Worm (Caenorhabditis elegans): ENCODE measurements around the gene R09E10.8.

R09E10.8 gene

ce11 chrIV:10310329-10310728 lies at the start of gene R09E10.8:
R09E10.8 (minus strand) TSS chrIV:10310429.
- TF ChIP-seq ref-1 (GFP tag; conservative IDR thresholded peaks at IDR 0.05) (no peak), klf-2 (GFP tag; conservative IDR thresholded peaks at IDR 0.05) (no peak)

DNA sequence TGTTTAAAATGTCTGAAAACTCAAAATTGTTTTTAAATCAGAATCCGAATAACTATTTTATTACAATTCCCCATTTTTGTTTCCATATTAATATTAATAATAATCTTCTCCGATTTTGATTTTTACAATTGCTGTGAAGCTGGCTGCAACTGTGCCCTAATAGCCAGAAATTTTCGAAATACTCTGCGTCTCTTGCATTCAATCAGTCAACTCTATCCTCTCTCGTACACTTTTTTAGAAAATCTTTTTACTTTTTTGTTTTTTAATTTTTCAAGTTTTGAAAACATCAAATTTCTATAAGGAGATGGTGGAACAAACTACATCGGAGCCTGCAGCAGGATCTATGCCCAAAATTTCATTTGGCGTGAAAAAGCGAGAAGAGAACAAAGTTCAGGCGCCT lies 47.6 kb upstream of the R09E10.8 start, which contains the start of gene gkow-1:
TSS of gene gkow-1 (plus strand) at position 301 of the 400 bp plus-strand sequence.
- no peak for TF ChIP-seq tab-1 (GFP tag; IDR thresholded peaks at IDR 0.05)

ce11 chrIV:10357072-10357471 lies 46.8 kb upstream of the R09E10.8 start, which contains the start of gene R11A8.1:
R11A8.1 (minus strand) TSS chrIV:10357172.
- TF ChIP-seq med-1 (GFP tag; optimal IDR thresholded peaks at IDR 0.05; ENCODE audit: insufficient read depth) (no peak), tab-1 (GFP tag; IDR thresholded peaks at IDR 0.05) (no peak), klf-2 (GFP tag; conservative IDR thresholded peaks at IDR 0.05) (no peak), T22C8.4 (GFP tag; IDR thresholded peaks at IDR 0.05) (no peak), ztf-29 (GFP tag; IDR thresholded peaks at IDR 0.05) (no peak), flt-1 (GFP tag; IDR thresholded peaks at IDR 0.05) (no peak), ref-1 (GFP tag; conservative IDR thresholded peaks at IDR 0.05) (no peak), ztf-23 (GFP tag; IDR thresholded peaks at IDR 0.05) (no peak), cog-1 (tag; optimal IDR thresholded peaks at IDR 0.05) (no peak)

ce11 chrIV:10352243-10352642 lies 42.0 kb upstream of the R09E10.8 start, which contains the start of gene Y43C5B.2:
Y43C5B.2 (minus strand) TSS chrIV:10352343.
- TF ChIP-seq med-1 (GFP tag; optimal IDR thresholded peaks at IDR 0.05; ENCODE audit: insufficient read depth): no peak
- TF ChIP-seq T22C8.4 (GFP tag; IDR thresholded peaks at IDR 0.05): no peak
- TF ChIP-seq flt-1 (GFP tag; IDR thresholded peaks at IDR 0.05): no peak
- TF ChIP-seq ref-1 (GFP tag; conservative IDR thresholded peaks at IDR 0.05): no peak
- no peak for TF ChIP-seq ztf-29 (GFP tag; IDR thresholded peaks at IDR 0.05)
- TF ChIP-seq ztf-23 (GFP tag; IDR thresholded peaks at IDR 0.05): no peak
- no peak for TF ChIP-seq cog-1 (tag; optimal IDR thresholded peaks at IDR 0.05)
- TF ChIP-seq tab-1 (GFP tag; IDR thresholded peaks at IDR 0.05): no peak
- no peak for TF ChIP-seq klf-2 (GFP tag; conservative IDR thresholded peaks at IDR 0.05)

DNA sequence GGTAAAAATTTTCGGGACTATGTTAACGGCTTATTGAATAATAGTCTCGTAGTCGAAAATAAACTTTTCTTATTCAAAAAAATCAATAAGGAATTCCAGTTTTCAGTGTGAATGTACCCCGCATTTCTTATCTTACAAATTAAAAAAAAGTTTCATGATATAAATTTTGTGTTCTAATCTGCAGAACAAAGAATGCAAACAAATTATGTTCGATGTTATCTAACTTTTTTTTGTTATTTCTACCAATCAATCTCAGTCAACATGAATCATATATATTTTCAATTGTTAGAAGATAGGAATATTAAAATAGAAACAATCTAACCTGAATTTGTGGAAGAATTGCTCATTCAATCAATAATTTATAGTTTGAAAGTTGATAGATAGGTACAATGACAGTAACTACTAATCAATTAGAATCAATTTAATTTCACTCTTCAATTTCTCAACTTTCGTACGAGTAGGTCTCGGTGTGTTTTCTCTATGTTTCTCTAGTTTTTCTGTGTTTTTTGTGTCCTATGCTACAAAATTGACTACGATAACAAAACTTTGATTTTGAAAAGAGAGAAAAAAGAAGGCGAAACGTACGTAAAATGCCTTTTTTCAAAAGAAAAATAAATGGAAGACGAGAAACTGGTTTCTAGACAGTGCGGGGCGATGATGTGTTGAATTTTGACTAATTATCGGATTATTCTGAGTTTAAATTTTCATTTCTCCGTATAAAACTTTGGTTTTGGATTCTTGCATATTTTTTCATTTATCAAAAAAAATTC lies 39.8 kb upstream of the R09E10.8 start, which contains the start of the genes unc-43 and Y43C5B.3:
TSS of gene unc-43 (minus strand) at position 347 of the 770 bp plus-strand sequence.
TSS of gene Y43C5B.3 (plus strand) at position 720 of the 770 bp plus-strand sequence.
- TF ChIP-seq ztf-29 (GFP tag; IDR thresholded peaks at IDR 0.05) (no peak), flt-1 (GFP tag; IDR thresholded peaks at IDR 0.05) (no peak), med-1 (GFP tag; optimal IDR thresholded peaks at IDR 0.05; ENCODE audit: insufficient read depth) (no peak), ref-1 (GFP tag; conservative IDR thresholded peaks at IDR 0.05) (no peak), ztf-23 (GFP tag; IDR thresholded peaks at IDR 0.05) (no peak), klf-2 (GFP tag; conservative IDR thresholded peaks at IDR 0.05) (no peak), tab-1 (GFP tag; IDR thresholded peaks at IDR 0.05) (no peak), T22C8.4 (GFP tag; IDR thresholded peaks at IDR 0.05) (no peak), cog-1 (tag; optimal IDR thresholded peaks at IDR 0.05) (no peak)

DNA sequence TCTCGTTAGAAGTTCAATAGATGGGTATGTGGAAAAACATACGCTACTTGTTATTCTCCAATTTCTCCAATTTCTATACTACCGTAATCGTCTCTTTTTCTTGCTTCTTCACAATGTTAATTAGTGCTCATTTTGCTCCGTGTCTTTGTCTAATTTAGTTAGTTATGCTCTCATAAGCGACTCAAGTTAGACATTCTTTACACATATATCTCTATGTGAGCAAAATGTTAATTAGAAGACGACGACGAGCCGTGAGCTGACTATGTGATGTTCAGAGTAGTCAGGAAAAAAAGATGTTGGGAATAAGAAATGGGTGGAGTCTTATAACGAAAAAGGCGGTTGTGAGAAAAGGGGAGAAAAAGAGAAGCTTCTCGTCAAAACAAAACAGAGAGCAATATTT lies 37.3 kb upstream of the R09E10.8 start:
- TF ChIP-seq klf-2 (GFP tag; conservative IDR thresholded peaks at IDR 0.05) (no peak), flt-1 (GFP tag; IDR thresholded peaks at IDR 0.05) (no peak), ztf-23 (GFP tag; IDR thresholded peaks at IDR 0.05) (no peak), cog-1 (tag; optimal IDR thresholded peaks at IDR 0.05) (no peak), ref-1 (GFP tag; conservative IDR thresholded peaks at IDR 0.05) (no peak), tab-1 (GFP tag; IDR thresholded peaks at IDR 0.05) (no peak), ztf-29 (GFP tag; IDR thresholded peaks at IDR 0.05) (no peak)

- no peak for TF ChIP-seq ref-1 (GFP tag; conservative IDR thresholded peaks at IDR 0.05)
- TF ChIP-seq ztf-29 (GFP tag; IDR thresholded peaks at IDR 0.05): no peak
- TF ChIP-seq ztf-23 (GFP tag; IDR thresholded peaks at IDR 0.05): no peak
- TF ChIP-seq tab-1 (GFP tag; IDR thresholded peaks at IDR 0.05): no peak
- TF ChIP-seq cog-1 (tag; optimal IDR thresholded peaks at IDR 0.05): no peak
- no peak for TF ChIP-seq klf-2 (GFP tag; conservative IDR thresholded peaks at IDR 0.05)
- no peak for TF ChIP-seq med-1 (GFP tag; optimal IDR thresholded peaks at IDR 0.05; ENCODE audit: insufficient read depth)
- TF ChIP-seq T22C8.4 (GFP tag; IDR thresholded peaks at IDR 0.05): no peak
- no peak for TF ChIP-seq flt-1 (GFP tag; IDR thresholded peaks at IDR 0.05)
These were observed 36.7 kb upstream of the R09E10.8 start for ce11 chrIV:10346948-10347347.

DNA sequence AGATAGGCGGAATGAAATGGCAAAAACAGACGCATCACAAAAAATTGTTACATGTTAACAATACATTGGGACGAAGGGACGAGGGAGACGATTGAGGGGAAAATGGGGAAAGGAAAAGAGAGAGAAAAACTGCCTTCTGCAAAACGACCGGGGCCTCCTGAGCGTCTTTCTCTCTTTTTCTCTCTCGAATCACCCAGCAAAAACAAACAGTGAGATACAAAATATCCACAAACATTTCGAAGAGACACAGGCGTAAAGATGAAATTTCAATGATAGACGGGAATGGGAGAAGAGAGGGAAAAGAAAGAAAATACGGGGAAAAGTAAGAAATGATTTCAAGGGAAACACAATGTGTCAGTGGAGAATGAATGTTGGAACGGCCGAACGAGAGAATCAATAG lies 35.8 kb upstream of the R09E10.8 start:
- no peak for TF ChIP-seq tab-1 (GFP tag; IDR thresholded peaks at IDR 0.05)

ce11 chrIV:10345486-10345885 lies 35.3 kb upstream of the R09E10.8 start:
- TF ChIP-seq flt-1 (GFP tag; IDR thresholded peaks at IDR 0.05): no peak
- TF ChIP-seq klf-2 (GFP tag; conservative IDR thresholded peaks at IDR 0.05): no peak
- no peak for TF ChIP-seq ref-1 (GFP tag; conservative IDR thresholded peaks at IDR 0.05)
- no peak for TF ChIP-seq tab-1 (GFP tag; IDR thresholded peaks at IDR 0.05)
- TF ChIP-seq med-1 (GFP tag; optimal IDR thresholded peaks at IDR 0.05; ENCODE audit: insufficient read depth): no peak
- no peak for TF ChIP-seq cog-1 (tag; optimal IDR thresholded peaks at IDR 0.05)
- TF ChIP-seq ztf-23 (GFP tag; IDR thresholded peaks at IDR 0.05): no peak
- no peak for TF ChIP-seq T22C8.4 (GFP tag; IDR thresholded peaks at IDR 0.05)
- no peak for TF ChIP-seq ztf-29 (GFP tag; IDR thresholded peaks at IDR 0.05)

DNA sequence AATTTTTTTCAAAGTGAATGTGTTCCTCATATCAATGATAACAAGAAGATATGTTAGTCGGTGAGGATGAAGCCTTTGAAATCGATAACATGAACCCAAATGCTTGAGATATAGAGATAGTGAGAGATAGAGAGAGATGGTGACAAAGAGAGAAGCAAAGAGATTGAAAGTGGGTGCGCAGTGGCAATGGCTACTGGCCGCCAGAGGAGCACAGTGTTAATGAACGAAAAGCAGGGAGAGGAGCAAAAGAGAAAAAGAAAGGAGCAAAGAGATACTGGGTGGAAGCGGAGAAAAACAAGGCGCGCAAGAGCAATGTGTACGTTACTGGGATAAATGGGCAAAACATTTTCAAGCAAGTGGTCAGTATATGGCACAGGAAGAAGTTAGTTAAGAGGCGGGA lies 34.4 kb upstream of the R09E10.8 start:
- no peak for TF ChIP-seq ztf-23 (GFP tag; IDR thresholded peaks at IDR 0.05)
- TF ChIP-seq klf-2 (GFP tag; conservative IDR thresholded peaks at IDR 0.05): no peak
- TF ChIP-seq T22C8.4 (GFP tag; IDR thresholded peaks at IDR 0.05): no peak
- peak; percentile 5 for TF ChIP-seq cog-1 (tag; optimal IDR thresholded peaks at IDR 0.05)
